Fruit fly (Drosophila melanogaster) whole organism, embryonic: ENCODE data around the gene CG43400.

Experiments used
- Antp ChIP-seq: fragments of 200-800 bp; sonication (Bioruptor generic); optimal IDR thresholded peaks from 3 replicates; lab custom pipeline; 2016; ENCODE audit warnings: missing biosample characterization, missing genetic modification characterization
- Asciz ChIP-seq: fragments of 200-800 bp; sonication (Bioruptor generic); optimal IDR thresholded peaks from 2 replicates; lab custom pipeline; 2017; ENCODE audit warnings: missing biosample characterization, mild to moderate bottlenecking, missing genetic modification characterization, missing genetic modification reagents
- BtbVII ChIP-seq: fragments of 200-800 bp; sonication (Bioruptor generic); optimal IDR thresholded peaks from 3 replicates; lab custom pipeline; 2017; ENCODE audit warnings: missing biosample characterization, mild to moderate bottlenecking, missing genetic modification characterization
- CG11504 ChIP-seq: fragments of 200-800 bp; sonication (Bioruptor generic); optimal IDR thresholded peaks from 3 replicates; lab custom pipeline; 2019; ENCODE audit warnings: missing biosample characterization, mild to moderate bottlenecking, missing genetic modification characterization, moderate library complexity
- CG13624 ChIP-seq: fragments of 200-800 bp; sonication (Bioruptor generic); optimal IDR thresholded peaks from 2 replicates; lab custom pipeline; 2016; ENCODE audit warnings: missing biosample characterization, missing genetic modification characterization
- CG14710 ChIP-seq: fragments of 200-800 bp; sonication (Bioruptor generic); optimal IDR thresholded peaks from 3 replicates; lab custom pipeline; 2019; ENCODE audit warnings: missing biosample characterization, mild to moderate bottlenecking, missing genetic modification characterization, moderate library complexity
- CG16863 ChIP-seq: fragments of 200-800 bp; sonication (Bioruptor generic); optimal IDR thresholded peaks from 3 replicates; lab custom pipeline; 2016; ENCODE audit warnings: missing biosample characterization, missing genetic modification characterization
- CG17385 ChIP-seq: fragments of 200-800 bp; sonication (Bioruptor generic); optimal IDR thresholded peaks from 3 replicates; lab custom pipeline; 2018; ENCODE audit warnings: missing biosample characterization, mild to moderate bottlenecking, missing genetic modification characterization
- CG18262 ChIP-seq: fragments of 200-800 bp; optimal IDR thresholded peaks from 3 replicates; lab custom pipeline; 2019; ENCODE audit warnings: missing biosample characterization, mild to moderate bottlenecking, missing genetic modification characterization, moderate library complexity
- CG18619 ChIP-seq: fragments of 200-800 bp; sonication (Bioruptor generic); optimal IDR thresholded peaks from 3 replicates; lab custom pipeline; 2017; ENCODE audit warnings: missing biosample characterization, mild to moderate bottlenecking, missing genetic modification characterization
- CG2129 ChIP-seq: fragments of 200-800 bp; sonication (Bioruptor generic); IDR thresholded peaks from 2 replicates; pipeline ENCODE4 v1.3.6; 2022; ENCODE audit warnings: missing biosample characterization, missing genetic modification characterization; ENCODE audit not compliant: partially characterized antibody
- CG2678 ChIP-seq: fragments of 200-800 bp; sonication (Bioruptor generic); optimal IDR thresholded peaks from 3 replicates; lab custom pipeline; 2019; ENCODE audit warnings: missing biosample characterization, mild to moderate bottlenecking, missing genetic modification characterization, moderate library complexity
- CG30431 ChIP-seq: fragments of 200-800 bp; sonication (Bioruptor generic); optimal IDR thresholded peaks from 2 replicates; lab custom pipeline; 2017; ENCODE audit warnings: missing biosample characterization, missing genetic modification characterization
- CG4328 ChIP-seq: fragments of 200-800 bp; sonication (Bioruptor generic); optimal IDR thresholded peaks from 3 replicates; lab custom pipeline; 2017; ENCODE audit warnings: missing biosample characterization, missing genetic modification reagents, missing genetic modification characterization
- CG4360 ChIP-seq: fragments of 200-800 bp; sonication (Bioruptor generic); IDR thresholded peaks from 2 replicates; pipeline ENCODE4 v1.3.6; 2022; ENCODE audit warnings: missing biosample characterization, missing genetic modification characterization
- CG6272 ChIP-seq: fragments of 200-800 bp; sonication (Bioruptor generic); IDR thresholded peaks from 2 replicates; pipeline ENCODE4 v1.3.6; 2022; ENCODE audit warnings: missing biosample characterization, missing genetic modification characterization
- CG6791 ChIP-seq: fragments of 200-800 bp; sonication (Bioruptor generic); IDR thresholded peaks from 3 replicates; pipeline ENCODE4 v1.3.6; 2022; ENCODE audit warnings: missing biosample characterization, missing genetic modification characterization; ENCODE audit not compliant: partially characterized antibody
- CG8290 ChIP-seq, 3 experiments: fragments of 200-800 bp; sonication (Bioruptor generic); optimal IDR thresholded peaks; 2 replicates each; lab custom pipeline; 2016 to 2019; ENCODE audit warnings: missing biosample characterization in 3 of 3, missing genetic modification characterization in 3 of 3, mild to moderate bottlenecking in 2 of 3, moderate library complexity in 1 of 3
- CG8359 ChIP-seq: fragments of 200-800 bp; sonication (Bioruptor generic); optimal IDR thresholded peaks from 2 replicates; lab custom pipeline; 2017; ENCODE audit warnings: missing biosample characterization, mild to moderate bottlenecking, missing genetic modification characterization, borderline replicate concordance
- CG8478 ChIP-seq: fragments of >200 bp; optimal IDR thresholded peaks from 2 replicates; lab custom pipeline; 2018
- Deaf1 ChIP-seq: fragments of 200-800 bp; optimal IDR thresholded peaks from 3 replicates; lab custom pipeline; 2019; ENCODE audit warnings: missing biosample characterization, mild to moderate bottlenecking, missing genetic modification characterization, moderate library complexity
- E2f2 ChIP-seq: fragments of 200-800 bp; sonication (Bioruptor generic); IDR thresholded peaks from 2 replicates; pipeline ENCODE4 v1.3.6; 2022; ENCODE audit warnings: missing biosample characterization, missing genetic modification characterization
- HLH4C ChIP-seq: fragments of 200-800 bp; sonication (Bioruptor generic); IDR thresholded peaks from 3 replicates; pipeline ENCODE4 v1.3.6; 2022; ENCODE audit warnings: missing biosample characterization, missing genetic modification characterization; ENCODE audit not compliant: partially characterized antibody
- Lhr ChIP-seq: fragments of 200-800 bp; sonication (Bioruptor generic); optimal IDR thresholded peaks from 3 replicates; lab custom pipeline; 2017; ENCODE audit warnings: mild to moderate bottlenecking, missing biosample characterization, missing genetic modification reagents, missing genetic modification characterization
- Max ChIP-seq: fragments of 200-800 bp; sonication (Bioruptor generic); optimal IDR thresholded peaks from 2 replicates; lab custom pipeline; 2016; ENCODE audit warnings: missing biosample characterization, mild to moderate bottlenecking, missing genetic modification characterization
- Poxn ChIP-seq: fragments of 200-800 bp; sonication (Bioruptor generic); IDR thresholded peaks from 2 replicates; pipeline ENCODE4 v1.3.6; 2022; ENCODE audit warnings: missing biosample characterization, missing genetic modification characterization
- Six4 ChIP-seq: fragments of 200-800 bp; sonication (Bioruptor generic); optimal IDR thresholded peaks from 2 replicates; lab custom pipeline; 2016; ENCODE audit warnings: missing biosample characterization, missing genetic modification characterization
- Ssrp ChIP-seq: fragments of 200-800 bp; sonication (Bioruptor generic); optimal IDR thresholded peaks from 2 replicates; lab custom pipeline; 2018; ENCODE audit warnings: missing biosample characterization, mild to moderate bottlenecking, missing genetic modification characterization, moderate library complexity
- YL-1 ChIP-seq: fragments of 200-800 bp; sonication (Bioruptor generic); optimal IDR thresholded peaks from 3 replicates; lab custom pipeline; 2017; ENCODE audit warnings: missing biosample characterization, mild to moderate bottlenecking, missing genetic modification characterization
- amos ChIP-seq: fragments of 200-800 bp; sonication (Bioruptor generic); IDR thresholded peaks from 2 replicates; pipeline ENCODE4 v1.3.6; 2022; ENCODE audit warnings: missing biosample characterization, missing genetic modification characterization; ENCODE audit not compliant: partially characterized antibody
- az2 ChIP-seq: fragments of 200-800 bp; sonication (Bioruptor generic); optimal IDR thresholded peaks from 3 replicates; lab custom pipeline; 2016; ENCODE audit warnings: missing biosample characterization, missing genetic modification characterization
- bcd ChIP-seq: fragments of 200-800 bp; sonication (Bioruptor generic); optimal IDR thresholded peaks from 2 replicates; lab custom pipeline; 2017; ENCODE audit warnings: missing biosample characterization, mild to moderate bottlenecking, missing genetic modification characterization
- bsh ChIP-seq, 2 experiments: fragments of 200-800 bp; sonication (Bioruptor generic); optimal IDR thresholded peaks; 2 replicates each; lab custom pipeline; 2017 to 2018; ENCODE audit warnings: mild to moderate bottlenecking in 2 of 2, missing biosample characterization in 2 of 2, missing genetic modification characterization in 2 of 2, moderate library complexity in 1 of 2
- cas ChIP-seq: fragments of 200-800 bp; sonication (Bioruptor generic); IDR thresholded peaks from 2 replicates; pipeline ENCODE4 v1.3.6; 2022; ENCODE audit warnings: missing biosample characterization, missing genetic modification characterization
- chif ChIP-seq, 2 experiments: fragments of 200-800 bp; sonication (Bioruptor generic); optimal IDR thresholded peaks; 3 replicates each; lab custom pipeline; 2016; ENCODE audit warnings: missing biosample characterization in 2 of 2, missing genetic modification characterization in 2 of 2
- crc ChIP-seq: fragments of 200-800 bp; sonication (Bioruptor generic); optimal IDR thresholded peaks from 2 replicates; lab custom pipeline; 2016; ENCODE audit warnings: missing biosample characterization, missing genetic modification characterization
- hb ChIP-seq: fragments of 200-800 bp; sonication (Bioruptor generic); IDR thresholded peaks from 3 replicates; pipeline ENCODE4 v1.3.6; 2022; ENCODE audit warnings: missing biosample characterization, missing genetic modification characterization; ENCODE audit not compliant: partially characterized antibody
- luna ChIP-seq: fragments of 200-800 bp; sonication (Bioruptor generic); optimal IDR thresholded peaks from 2 replicates; lab custom pipeline; 2016; ENCODE audit warnings: missing biosample characterization, missing genetic modification characterization
- mld ChIP-seq: fragments of 200-800 bp; sonication (Bioruptor generic); IDR thresholded peaks from 3 replicates; pipeline ENCODE4 v1.3.6; 2022; ENCODE audit warnings: missing biosample characterization, missing genetic modification characterization; ENCODE audit not compliant: partially characterized antibody
- nerfin-2 ChIP-seq: fragments of 200-800 bp; sonication (Bioruptor generic); IDR thresholded peaks from 2 replicates; pipeline ENCODE4 v1.3.6; 2022; ENCODE audit warnings: missing biosample characterization, missing genetic modification characterization; ENCODE audit not compliant: partially characterized antibody
- nmo ChIP-seq: fragments of 200-800 bp; sonication (Bioruptor generic); optimal IDR thresholded peaks from 2 replicates; lab custom pipeline; 2018; ENCODE audit warnings: missing biosample characterization, mild to moderate bottlenecking, missing genetic modification characterization, moderate library complexity
- odd ChIP-seq: fragments of 200-800 bp; sonication (Bioruptor generic); optimal IDR thresholded peaks from 2 replicates; lab custom pipeline; 2017; ENCODE audit warnings: missing biosample characterization, mild to moderate bottlenecking, missing genetic modification characterization
- pfk ChIP-seq: fragments of 200-800 bp; sonication (Bioruptor generic); optimal IDR thresholded peaks from 2 replicates; lab custom pipeline; 2018; ENCODE audit warnings: missing biosample characterization, mild to moderate bottlenecking, missing genetic modification characterization, moderate library complexity
- pros ChIP-seq: fragments of 200-800 bp; sonication (Bioruptor generic); optimal IDR thresholded peaks from 3 replicates; lab custom pipeline; 2019; ENCODE audit warnings: missing biosample characterization, mild to moderate bottlenecking, missing genetic modification characterization, moderate library complexity
- row ChIP-seq: fragments of 200-800 bp; sonication (Bioruptor generic); IDR thresholded peaks from 3 replicates; pipeline ENCODE4 v1.3.6; 2022; ENCODE audit warnings: missing biosample characterization, missing genetic modification characterization
- slp2 ChIP-seq: fragments of 200-800 bp; sonication (Bioruptor generic); optimal IDR thresholded peaks from 2 replicates; lab custom pipeline; 2016; ENCODE audit warnings: missing biosample characterization, missing genetic modification characterization

The CG43400 gene

DNA sequence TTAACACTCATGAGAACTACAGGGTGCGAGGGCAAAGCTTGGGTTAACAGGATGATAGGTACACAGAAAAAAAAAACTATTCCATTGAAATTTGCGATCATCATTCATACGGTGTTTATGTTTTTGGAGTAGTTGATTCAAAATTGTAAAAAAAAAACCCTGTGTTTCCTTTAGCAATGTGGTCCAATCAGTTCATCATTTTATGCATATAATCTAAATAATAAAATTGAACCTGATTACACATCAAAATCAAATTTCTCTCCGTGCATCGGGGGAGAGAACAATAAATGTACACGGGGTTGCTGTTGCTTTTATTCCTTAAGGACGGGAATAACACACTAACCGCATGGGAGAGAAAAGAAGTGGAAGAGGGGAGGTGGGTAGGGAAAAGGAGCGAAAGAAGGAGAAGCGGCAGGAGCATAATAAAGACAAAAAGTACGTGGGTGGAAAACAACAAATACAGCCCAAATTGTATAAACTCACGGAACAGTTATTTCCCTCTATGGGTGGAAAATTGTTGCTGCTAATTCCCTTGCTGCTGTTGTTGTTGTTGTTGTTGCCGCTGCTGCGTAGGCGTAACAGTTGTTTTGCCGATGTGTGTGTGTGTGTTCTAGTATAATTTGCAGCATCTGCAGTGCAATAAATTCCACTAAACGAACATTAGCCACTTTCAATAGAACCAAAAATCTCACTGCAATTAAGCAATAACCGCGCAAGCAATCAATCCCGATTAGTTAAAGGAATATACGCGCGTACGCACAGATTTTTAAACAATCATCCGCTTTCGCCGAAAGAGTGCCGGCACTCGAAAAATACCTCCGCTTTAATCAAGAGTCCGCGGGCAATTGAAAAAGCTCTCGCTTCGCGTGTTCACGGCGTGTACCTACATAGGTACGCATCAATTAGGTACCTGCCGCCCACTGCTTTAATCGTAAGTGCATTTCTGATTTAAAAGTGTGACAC, 27.1 kb upstream of the CG43400 start, which contains the start of gene Agpat2 (continued):
- peak; percentile 79 for TF ChIP-seq CG17385 (GFP tag; lab: Kevin White, UChicago)
- peak; percentile 82 for TF ChIP-seq BtbVII (GFP tag; lab: Kevin White, UChicago)
- peak; percentile 5; the same call in 1 of the 2 replicates for TF ChIP-seq amos (GFP tag; lab: Robert Waterston, UW)
- peak; percentile 87 for TF ChIP-seq nmo (GFP tag; lab: Kevin White, UChicago)
- peak; percentile 79 for TF ChIP-seq Six4 (GFP tag; lab: Kevin White, UChicago)
- peak; percentile 29 for TF ChIP-seq Lhr (GFP tag; lab: Kevin White, UChicago)
- TF ChIP-seq YL-1 (GFP tag; lab: Kevin White, UChicago), result peak; percentile 11
- no peak for TF ChIP-seq CG2129 (GFP tag; lab: Robert Waterston, UW)
- TF ChIP-seq Max, result peak; percentile 79
- no peak for TF ChIP-seq nerfin-2 (GFP tag; lab: Robert Waterston, UW)
- no peak for TF ChIP-seq CG8478 (lab: Kevin White, UChicago)
- TF ChIP-seq luna, result no peak
- peak; percentile 59 for TF ChIP-seq CG8290 (GFP tag; optimal IDR thresholded peaks at IDR 0.05; lab: Kevin White, UChicago)
- peak in 1 of 2 experiments; percentile 58 for TF ChIP-seq CG8290 (tag; optimal IDR thresholded peaks at IDR 0.05; lab: Kevin White, UChicago)
- TF ChIP-seq CG13624 (GFP tag; lab: Kevin White, UChicago), result peak; percentile 82
- peak; percentile 87 for TF ChIP-seq CG4360 (GFP tag; lab: Robert Waterston, UW)
- TF ChIP-seq CG6272 (GFP tag; lab: Robert Waterston, UW), result peak; percentile 45
- peak; percentile 74 for TF ChIP-seq cas
- TF ChIP-seq Ssrp, result peak; percentile 83
- TF ChIP-seq pfk (GFP tag; lab: Kevin White, UChicago), result no peak
- TF ChIP-seq Antp (GFP tag; lab: Kevin White, UChicago), result peak; percentile 75
- peak; percentile 89 for TF ChIP-seq az2 (GFP tag; lab: Kevin White, UChicago)
- TF ChIP-seq CG11504 (tag; lab: Kevin White, UChicago), result peak; percentile 90
- TF ChIP-seq CG4328 (GFP tag; lab: Kevin White, UChicago), result peak; percentile 63
- TF ChIP-seq mld (GFP tag; lab: Robert Waterston, UW), result no peak
- 0 out of 2 replicates have a peak, but pooled peaks have one; percentile 15 for TF ChIP-seq Poxn
- TF ChIP-seq odd (GFP tag; lab: Kevin White, UChicago), result peak; percentile 73
- TF ChIP-seq E2f2 (GFP tag; lab: Robert Waterston, UW), result peak; percentile 31; the same call in 1 of the 2 replicates
- TF ChIP-seq bsh (GFP tag; optimal IDR thresholded peaks at IDR 0.05; lab: Kevin White, UChicago), result peak in 1 of 2 experiments; percentile 92
- TF ChIP-seq CG16863 (GFP tag; lab: Kevin White, UChicago), result peak; percentile 80
- TF ChIP-seq Asciz (GFP tag; lab: Kevin White, UChicago), result peak; percentile 80
- TF ChIP-seq slp2 (GFP tag; lab: Kevin White, UChicago), result peak; percentile 80
- peak; percentile 70 for TF ChIP-seq crc (GFP tag; lab: Kevin White, UChicago)
- TF ChIP-seq CG2678 (tag; lab: Kevin White, UChicago), result peak; percentile 92
- peak; percentile 96 for TF ChIP-seq pros
- peak; percentile 92 for TF ChIP-seq row (GFP tag; lab: Robert Waterston, UW)
- peak; percentile 70 for TF ChIP-seq CG8359 (GFP tag; lab: Kevin White, UChicago)
- peak; percentile 85 for TF ChIP-seq CG14710
- TF ChIP-seq hb, result no peak
- no peak for TF ChIP-seq CG6791 (GFP tag; lab: Robert Waterston, UW)
- peak; percentile 75 to 85 for TF ChIP-seq chif (GFP tag; optimal IDR thresholded peaks at IDR 0.05; lab: Kevin White, UChicago)
- TF ChIP-seq CG30431 (GFP tag; lab: Kevin White, UChicago), result peak; percentile 74
- peak; percentile 83 for TF ChIP-seq bcd (GFP tag; lab: Kevin White, UChicago)
- no peak for TF ChIP-seq HLH4C
- peak; percentile 88 for TF ChIP-seq CG18262 (tag; lab: Kevin White, UChicago)
- peak; percentile 42 for TF ChIP-seq Deaf1 (tag; lab: Kevin White, UChicago)
- TF ChIP-seq CG18619 (GFP tag; lab: Kevin White, UChicago), result peak; percentile 78
